Fruit fly (Drosophila melanogaster): ENCODE data around the gene CG32281.

DNA sequence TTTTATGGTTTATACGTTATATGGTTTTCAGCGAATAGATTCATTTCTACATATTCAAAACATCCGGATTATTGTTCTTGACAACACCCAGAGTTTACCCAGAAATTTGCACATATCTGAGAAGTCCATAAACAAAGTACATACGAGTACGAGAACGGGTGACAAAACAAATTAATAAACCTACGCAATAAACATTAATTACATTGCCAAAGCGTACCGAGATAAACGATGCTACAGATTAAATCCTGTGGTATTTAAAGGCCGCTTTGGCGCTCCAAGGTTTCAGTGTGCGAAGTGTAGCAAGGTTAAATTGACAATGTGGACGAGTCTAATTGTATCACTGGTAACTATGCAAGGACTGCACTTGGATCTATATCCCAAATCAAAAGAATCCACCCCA, 18.1 kb downstream of the CG32281 start, which contains the start of gene CG14957:
- TF ChIP-seq pan (optimal IDR thresholded peaks at IDR 0.05), result no peak
- TF ChIP-seq CG8478 (optimal IDR thresholded peaks at IDR 0.05), result no peak

Measured in whole organism.